Worm (Caenorhabditis elegans): ENCODE results near the gene ZK180.5.
A peak's percentile ranks its signal among the peaks of the same experiment; 100 is the strongest.

The ZK180.5 gene

DNA sequence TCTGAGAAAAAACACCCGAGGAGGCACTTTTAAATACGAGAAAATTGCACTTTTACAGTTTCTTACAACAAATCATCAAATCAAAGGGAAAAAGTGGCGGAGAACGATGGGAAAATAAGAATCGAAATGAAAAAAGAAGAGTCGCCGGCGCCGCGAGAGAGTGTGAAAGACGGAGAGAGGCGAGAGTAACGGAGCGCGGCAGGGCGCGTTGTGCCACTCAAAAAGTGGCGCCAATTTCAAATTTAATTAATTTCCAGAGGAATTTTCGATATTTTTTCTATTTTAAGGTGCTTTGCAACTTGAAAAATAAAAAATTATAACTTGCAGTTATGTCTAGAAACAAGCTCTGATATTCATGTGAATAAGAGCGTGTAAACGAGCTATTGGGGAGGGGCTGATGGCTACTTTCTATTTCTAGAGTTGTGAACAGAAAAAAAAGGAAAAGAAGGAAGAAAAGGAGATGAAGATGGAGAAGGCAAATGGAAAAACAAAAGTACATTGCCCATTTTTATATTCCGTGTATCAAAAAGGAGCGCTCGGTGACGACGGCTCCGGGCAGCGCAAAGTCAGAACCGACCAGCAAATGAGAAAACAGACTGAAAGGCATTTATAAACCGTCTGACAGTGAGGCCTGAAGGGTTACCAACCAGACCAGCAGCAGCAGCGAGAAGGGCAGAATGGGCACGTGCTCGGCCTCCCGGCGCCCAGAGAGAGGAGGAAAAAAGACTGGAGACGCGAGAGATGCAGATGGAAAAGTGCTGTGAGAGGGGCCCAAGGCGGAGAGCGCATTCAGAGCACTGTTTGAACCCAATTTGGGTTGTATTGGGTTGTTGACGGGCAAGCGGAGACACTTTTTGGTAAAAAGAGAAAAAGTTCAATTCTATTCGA lies 45.8 kb downstream of the ZK180.5 start (continued):
- TF ChIP-seq nhr-90 (tag; optimal IDR thresholded peaks at IDR 0.05; ENCODE audit: poor library complexity) (no peak), dpl-1 (GFP tag; optimal IDR thresholded peaks at IDR 0.05) (peak; percentile 57 to 75 (median 65)), sptf-1 (tag; optimal IDR thresholded peaks at IDR 0.05) (no peak), zag-1 (tag; optimal IDR thresholded peaks at IDR 0.05) (no peak), nhr-28 (tag; optimal IDR thresholded peaks at IDR 0.05) (no peak), fkh-10 (GFP tag; optimal IDR thresholded peaks at IDR 0.05) (no peak), ama-1 (optimal IDR thresholded peaks at IDR 0.05) (no peak), efl-3 (GFP tag; optimal IDR thresholded peaks at IDR 0.05) (no peak), nhr-85 (tag) (peak; percentile 47), nhr-77 (tag; optimal IDR thresholded peaks at IDR 0.05) (no peak), aha-1 (tag; optimal IDR thresholded peaks at IDR 0.05) (no peak), lin-39 (tag; optimal IDR thresholded peaks at IDR 0.05) (no peak), lin-15B (tag; optimal IDR thresholded peaks at IDR 0.05) (no peak), ets-5 (GFP tag; IDR thresholded peaks at IDR 0.05) (no peak), isw-1 (GFP tag; IDR thresholded peaks at IDR 0.05) (no peak), ceh-8 (GFP tag; optimal IDR thresholded peaks at IDR 0.05) (no peak), snpc-4 (tag; optimal IDR thresholded peaks at IDR 0.05) (no peak), lir-3 (tag; optimal IDR thresholded peaks at IDR 0.05; ENCODE audit: poor library complexity) (no peak), mab-9 (GFP tag; IDR thresholded peaks at IDR 0.05) (0 out of 2 replicates have a peak, but pooled peaks have one; percentile 33), snu-23 (GFP tag; optimal IDR thresholded peaks at IDR 0.05) (peak; percentile 37), elt-3 (tag; optimal IDR thresholded peaks at IDR 0.05) (peak in 1 of 6 experiments; percentile 33), unc-98 (GFP tag; IDR thresholded peaks at IDR 0.05) (no peak), ces-1 (GFP tag; optimal IDR thresholded peaks at IDR 0.05) (no peak), hlh-4 (tag; optimal IDR thresholded peaks at IDR 0.05) (no peak), egl-13 (tag; optimal IDR thresholded peaks at IDR 0.05) (no peak), unc-86 (tag; optimal IDR thresholded peaks at IDR 0.05) (peak; percentile 21), C34B4.2 (tag; optimal IDR thresholded peaks at IDR 0.05) (no peak), tbx-2 (tag; optimal IDR thresholded peaks at IDR 0.05) (peak; percentile 11), unc-130 (tag; optimal IDR thresholded peaks at IDR 0.05) (no peak), ztf-4 (tag; optimal IDR thresholded peaks at IDR 0.05) (no peak), vab-15 (tag; optimal IDR thresholded peaks at IDR 0.05) (peak; percentile 41), unc-62 (GFP tag; optimal IDR thresholded peaks at IDR 0.05) (no peak), nhr-47 (tag; optimal IDR thresholded peaks at IDR 0.05) (peak; percentile 11), egl-27 (tag; optimal IDR thresholded peaks at IDR 0.05) (no peak), ceh-88 (GFP tag; IDR thresholded peaks at IDR 0.05) (peak; percentile 43; the same call in 1 of the 2 replicates), rnt-1 (tag; optimal IDR thresholded peaks at IDR 0.05) (peak; percentile 50), hpl-2 (GFP tag; optimal IDR thresholded peaks at IDR 0.05) (no peak), fkh-8 (tag; optimal IDR thresholded peaks at IDR 0.05) (peak; percentile 42), lin-13 (GFP tag; optimal IDR thresholded peaks at IDR 0.05) (peak; percentile 3), lin-35 (GFP tag; optimal IDR thresholded peaks at IDR 0.05) (peak; percentile 59 to 81)

All from whole organism, L1 larva.